Worm (Caenorhabditis elegans): ENCODE measurements around the gene T05A7.12.

- TF ChIP-seq ama-1 (optimal IDR thresholded peaks at IDR 0.05), result no peak
- TF ChIP-seq snpc-4 (tag; optimal IDR thresholded peaks at IDR 0.05), result no peak
- no peak for TF ChIP-seq nhr-237 (tag; optimal IDR thresholded peaks at IDR 0.05)
- TF ChIP-seq F13H6.1 (tag; optimal IDR thresholded peaks at IDR 0.05), result no peak
- no peak for TF ChIP-seq mbf-1 (tag; optimal IDR thresholded peaks at IDR 0.05)
- no peak for TF ChIP-seq R02D3.7 (tag; optimal IDR thresholded peaks at IDR 0.05)
- no peak for TF ChIP-seq elt-1 (tag; optimal IDR thresholded peaks at IDR 0.05)
- no peak for TF ChIP-seq alr-1 (tag; optimal IDR thresholded peaks at IDR 0.05)
- no peak for TF ChIP-seq sma-3 (GFP tag; optimal IDR thresholded peaks at IDR 0.05)
- no peak for TF ChIP-seq ztf-1 (GFP tag; conservative IDR thresholded peaks at IDR 0.05)
- no peak for TF ChIP-seq ZK546.5 (tag; optimal IDR thresholded peaks at IDR 0.05)
- TF ChIP-seq nhr-77 (tag; optimal IDR thresholded peaks at IDR 0.05), result no peak
- no peak for TF ChIP-seq nhr-10 (tag; optimal IDR thresholded peaks at IDR 0.05)
These were observed 13.2 kb upstream of the T05A7.12 start for ce11 chrII:4676241-4676640.

Data from whole organism, L2 larva.